Fruit fly (Drosophila melanogaster): ENCODE results near the gene Smg6.

Gene Smg6

dm6 chr3R:25080446-25080845 is 47.2 kb upstream of the Smg6 start (continued):
- TF ChIP-seq pros (GFP tag; optimal IDR thresholded peaks at IDR 0.05) (no peak), Drgx (GFP tag; IDR thresholded peaks at IDR 0.05) (no peak), ems (GFP tag; optimal IDR thresholded peaks at IDR 0.05) (no peak), CG12155 (GFP tag; optimal IDR thresholded peaks at IDR 0.05) (no peak), Max (GFP tag; optimal IDR thresholded peaks at IDR 0.05) (no peak), CG11456 (GFP tag; IDR thresholded peaks at IDR 0.05) (no peak), wdn (GFP tag; IDR thresholded peaks at IDR 0.05) (no peak), CG18011 (GFP tag; optimal IDR thresholded peaks at IDR 0.05) (no peak), CG12219 (GFP tag; optimal IDR thresholded peaks at IDR 0.05) (no peak), Hsf (GFP tag; optimal IDR thresholded peaks at IDR 0.05) (no peak), CG17568 (GFP tag; optimal IDR thresholded peaks at IDR 0.05) (no peak), Hr3 (GFP tag; optimal IDR thresholded peaks at IDR 0.05) (no peak), schlank (tag; optimal IDR thresholded peaks at IDR 0.05) (no peak), cg (GFP tag; optimal IDR thresholded peaks at IDR 0.05) (peak; percentile 40), sug (tag; optimal IDR thresholded peaks at IDR 0.05) (no peak), sima (GFP tag; optimal IDR thresholded peaks at IDR 0.05) (no peak), NC2α (GFP tag; optimal IDR thresholded peaks at IDR 0.05) (no peak), CG9797 (GFP tag; optimal IDR thresholded peaks at IDR 0.05) (no peak), CG30403 (GFP tag; optimal IDR thresholded peaks at IDR 0.05) (no peak), CG2129 (GFP tag; IDR thresholded peaks at IDR 0.05; ENCODE audit: partially characterized antibody) (no peak), zf30C (GFP tag; optimal IDR thresholded peaks at IDR 0.05) (peak; percentile 41), Kr (GFP tag; optimal IDR thresholded peaks at IDR 0.05) (no peak), peb (GFP tag; IDR thresholded peaks at IDR 0.05) (no peak), Optix (GFP tag; IDR thresholded peaks at IDR 0.05) (no peak), CG6683 (GFP tag; optimal IDR thresholded peaks at IDR 0.05) (no peak), repo (GFP tag; optimal IDR thresholded peaks at IDR 0.05) (no peak), ci (GFP tag; IDR thresholded peaks at IDR 0.05) (no peak), HmgD (GFP tag; optimal IDR thresholded peaks at IDR 0.05) (no peak), Doc2 (GFP tag; IDR thresholded peaks at IDR 0.05) (no peak), B-H1 (GFP tag; IDR thresholded peaks at IDR 0.05) (no peak), zfh1 (GFP tag; IDR thresholded peaks at IDR 0.05) (no peak), dmrt11E (tag; optimal IDR thresholded peaks at IDR 0.05) (no peak), Jarid2 (GFP tag; optimal IDR thresholded peaks at IDR 0.05) (peak; percentile 92), CG8290 (GFP tag; optimal IDR thresholded peaks at IDR 0.05) (no peak), CG8290 (tag; optimal IDR thresholded peaks at IDR 0.05) (no peak)

DNA sequence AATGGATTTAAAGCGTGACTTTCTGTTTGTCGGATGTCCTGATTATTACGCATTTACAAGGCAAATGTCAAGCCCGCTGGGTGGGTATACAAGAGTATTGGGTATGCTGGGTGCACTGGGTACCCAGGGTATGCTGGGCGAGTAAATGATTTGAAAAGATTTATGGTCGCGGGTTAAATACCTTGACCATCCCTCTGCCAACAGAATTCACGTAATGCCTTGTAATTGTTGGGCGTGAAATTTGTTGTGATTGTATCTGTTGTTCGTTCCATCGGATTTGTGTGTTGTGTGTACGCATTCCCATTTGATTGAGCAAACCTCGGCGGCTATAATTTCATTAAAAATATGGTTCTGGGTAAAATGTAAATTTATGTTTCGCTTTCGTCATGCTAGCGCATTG is 45.4 kb upstream of the Smg6 start:
- TF ChIP-seq CG11723 (GFP tag; optimal IDR thresholded peaks at IDR 0.05) (no peak), oc (tag; optimal IDR thresholded peaks at IDR 0.05) (no peak), D19B (GFP tag; optimal IDR thresholded peaks at IDR 0.05) (peak; percentile 3), yki (optimal IDR thresholded peaks at IDR 0.05) (no peak), sens (GFP tag) (peak; percentile 44), gsb-n (tag; optimal IDR thresholded peaks at IDR 0.05) (peak; percentile 94), cad (GFP tag; optimal IDR thresholded peaks at IDR 0.05) (peak; percentile 43)

DNA sequence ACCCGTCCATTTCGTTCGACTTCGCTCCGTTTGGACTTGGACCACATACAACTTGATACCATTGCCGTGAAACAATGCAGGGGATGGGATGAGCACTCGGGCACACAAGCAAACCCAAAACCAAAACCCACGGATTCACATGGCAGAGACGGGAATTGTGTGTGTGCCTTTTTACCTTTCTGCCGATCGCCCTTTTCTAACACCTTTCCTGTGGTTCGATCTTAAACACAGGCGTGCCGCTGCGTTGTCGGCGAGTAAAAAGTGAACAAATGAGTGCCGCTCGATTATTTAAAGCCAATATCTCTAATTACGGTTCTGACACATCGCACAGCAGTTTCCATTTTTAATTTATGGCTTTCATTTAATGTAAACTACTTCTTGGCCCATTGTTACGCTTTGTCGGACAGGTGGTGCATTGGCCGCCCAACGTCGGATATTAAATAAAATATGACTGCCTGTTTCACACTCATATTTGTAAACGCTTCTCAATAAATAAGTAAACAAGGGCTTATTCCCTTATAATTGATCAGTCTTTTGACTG is 44.1 kb upstream of the Smg6 start:
- no peak for TF ChIP-seq slou (GFP tag; optimal IDR thresholded peaks at IDR 0.05)
- TF ChIP-seq CG30431 (GFP tag; optimal IDR thresholded peaks at IDR 0.05), result no peak
- no peak for TF ChIP-seq CG11696 (GFP tag; IDR thresholded peaks at IDR 0.05)
- no peak for TF ChIP-seq CG12155 (GFP tag; optimal IDR thresholded peaks at IDR 0.05)
- no peak for TF ChIP-seq otp (GFP tag; IDR thresholded peaks at IDR 0.05)
- TF ChIP-seq CG12236 (GFP tag; optimal IDR thresholded peaks at IDR 0.05), result no peak
- no peak for TF ChIP-seq CG10959 (GFP tag; IDR thresholded peaks at IDR 0.05)
- peak; percentile 50 for TF ChIP-seq hth (optimal IDR thresholded peaks at IDR 0.05)
- peak; percentile 8 for TF ChIP-seq ac (GFP tag; optimal IDR thresholded peaks at IDR 0.05)
- no peak for TF ChIP-seq Elba2 (GFP tag; optimal IDR thresholded peaks at IDR 0.05)
- peak; percentile 23 for TF ChIP-seq kni (GFP tag; optimal IDR thresholded peaks at IDR 0.05)
- TF ChIP-seq Med (GFP tag), result peak; percentile 64
- TF ChIP-seq emc (GFP tag; optimal IDR thresholded peaks at IDR 0.05), result no peak

Measured in whole organism, embryonic.